Fruit fly (Drosophila melanogaster): Measurements from ENCODE around the gene CG42564.

The CG42564 gene

dm6 chr3R:6395572-6396295 lies 21.5 kb downstream of the CG42564 start:
- TF ChIP-seq Xbp1 (GFP tag; optimal IDR thresholded peaks at IDR 0.05): peak; percentile 22
- TF ChIP-seq corto (GFP tag; optimal IDR thresholded peaks at IDR 0.05): peak; percentile 6
- TF ChIP-seq Camta (GFP tag; optimal IDR thresholded peaks at IDR 0.05): no peak
- TF ChIP-seq CG1603 (tag; optimal IDR thresholded peaks at IDR 0.05): peak; percentile 39
- TF ChIP-seq chinmo (GFP tag; IDR thresholded peaks at IDR 0.05; ENCODE audit: partially characterized antibody): 0 out of 4 replicates have a peak, but pooled peaks have one; percentile 15
- TF ChIP-seq Med (GFP tag): peak; percentile 61
- no peak for TF ChIP-seq CG17385 (GFP tag; optimal IDR thresholded peaks at IDR 0.05)
- TF ChIP-seq zen2 (GFP tag; IDR thresholded peaks at IDR 0.05; ENCODE audit: partially characterized antibody): no peak
- peak; percentile 17 for TF ChIP-seq Oli (tag; optimal IDR thresholded peaks at IDR 0.05)
- peak; percentile 1 for TF ChIP-seq CG15601 (tag; optimal IDR thresholded peaks at IDR 0.05)
- TF ChIP-seq Blimp-1 (GFP tag; optimal IDR thresholded peaks at IDR 0.05): peak; percentile 46
- peak; percentile 7 for TF ChIP-seq nmo (GFP tag; optimal IDR thresholded peaks at IDR 0.05)
- peak; percentile 45 for TF ChIP-seq gem (tag; optimal IDR thresholded peaks at IDR 0.05)
- TF ChIP-seq ATbp (GFP tag; optimal IDR thresholded peaks at IDR 0.05): peak; percentile 40
- TF ChIP-seq CG2678 (tag; optimal IDR thresholded peaks at IDR 0.05): peak; percentile 0
- peak; percentile 95 for TF ChIP-seq CG15479 (GFP tag; optimal IDR thresholded peaks at IDR 0.05)
- TF ChIP-seq H15 (GFP tag; IDR thresholded peaks at IDR 0.05): no peak
- TF ChIP-seq ranshi (GFP tag; IDR thresholded peaks at IDR 0.05): 0 out of 2 replicates have a peak, but pooled peaks have one; percentile 19
- TF ChIP-seq Hr78 (GFP tag; optimal IDR thresholded peaks at IDR 0.05): peak in 1 of 2 experiments; percentile 35
- no peak for TF ChIP-seq Hr3 (GFP tag; optimal IDR thresholded peaks at IDR 0.05)
- peak; percentile 70 for TF ChIP-seq sens (GFP tag)
- TF ChIP-seq CG3281 (GFP tag; optimal IDR thresholded peaks at IDR 0.05): no peak
- peak; percentile 14 for TF ChIP-seq CG18262 (tag; optimal IDR thresholded peaks at IDR 0.05)
- no peak for TF ChIP-seq CG17328 (GFP tag; IDR thresholded peaks at IDR 0.05)
- peak in 1 of 2 experiments; percentile 49 for TF ChIP-seq Eip74EF (GFP tag; optimal IDR thresholded peaks at IDR 0.05)
- peak; percentile 3 for TF ChIP-seq unpg (GFP tag; optimal IDR thresholded peaks at IDR 0.05)
- TF ChIP-seq sim (GFP tag; IDR thresholded peaks at IDR 0.05): no peak
- peak; percentile 72 for TF ChIP-seq lbe (GFP tag; optimal IDR thresholded peaks at IDR 0.05)
- no peak for TF ChIP-seq gro (GFP tag; optimal IDR thresholded peaks at IDR 0.05)
- peak; percentile 91 for TF ChIP-seq D19A (tag; optimal IDR thresholded peaks at IDR 0.05)
- peak; percentile 11 for TF ChIP-seq phol (tag; optimal IDR thresholded peaks at IDR 0.05)
- peak; percentile 6 for TF ChIP-seq fd64A (GFP tag; optimal IDR thresholded peaks at IDR 0.05)
- peak; percentile 26 for TF ChIP-seq Asciz (GFP tag; optimal IDR thresholded peaks at IDR 0.05)
- peak; percentile 16 for TF ChIP-seq CG10979 (tag; optimal IDR thresholded peaks at IDR 0.05)
- peak; percentile 15 for TF ChIP-seq CG12391 (tag; optimal IDR thresholded peaks at IDR 0.05)
- no peak for TF ChIP-seq cato (GFP tag; optimal IDR thresholded peaks at IDR 0.05; ENCODE audit: borderline replicate concordance)
- no peak for TF ChIP-seq p53 (GFP tag; optimal IDR thresholded peaks at IDR 0.05)
- TF ChIP-seq sr (GFP tag; IDR thresholded peaks at IDR 0.05): no peak
- TF ChIP-seq Xrp1 (GFP tag; IDR thresholded peaks at IDR 0.05): 0 out of 2 replicates have a peak, but pooled peaks have one; percentile 23
- TF ChIP-seq eve (GFP tag; optimal IDR thresholded peaks at IDR 0.05): peak in 1 of 2 experiments; percentile 16
- TF ChIP-seq CG2875 (GFP tag; optimal IDR thresholded peaks at IDR 0.05): peak; percentile 12
- TF ChIP-seq Sox100B (GFP tag; optimal IDR thresholded peaks at IDR 0.05): peak; percentile 38
- no peak for TF ChIP-seq nom (GFP tag; optimal IDR thresholded peaks at IDR 0.05)

All from whole organism, embryonic.